Worm (Caenorhabditis elegans) whole organism, late embryonic: ENCODE data around the gene str-41.

Experiments
- C08G9.2 ChIP-seq: sonication (generic microtip); optimal IDR thresholded peaks from 2 replicates; lab custom pipeline; 2016; ENCODE audit warnings: mild to moderate bottlenecking, missing genetic modification characterization, moderate library complexity, missing compliant biosample characterization
- K09A11.1 ChIP-seq: sonication (generic microtip); optimal IDR thresholded peaks from 2 replicates; lab custom pipeline; 2017; ENCODE audit warnings: antibody characterized with exemption, mild to moderate bottlenecking, missing genetic modification characterization, missing compliant biosample characterization; ENCODE audit not compliant: insufficient read depth
- T23F11.4 ChIP-seq: fragments of 200-800 bp; sonication (Bioruptor generic); optimal IDR thresholded peaks from 2 replicates; lab custom pipeline; 2018; ENCODE audit warnings: mild to moderate bottlenecking, missing genetic modification characterization, missing compliant biosample characterization
- ceh-14 ChIP-seq: sonication (generic microtip); optimal IDR thresholded peaks from 2 replicates; lab custom pipeline; 2016; ENCODE audit warnings: missing genotype, missing genetic modification characterization, missing compliant biosample characterization
- ceh-2 ChIP-seq: sonication (generic microtip); optimal IDR thresholded peaks from 2 replicates; lab custom pipeline; 2016; ENCODE audit warnings: missing genotype, missing genetic modification characterization, missing compliant biosample characterization
- ceh-22 ChIP-seq: sonication (generic microtip); optimal IDR thresholded peaks from 2 replicates; lab custom pipeline; 2017; ENCODE audit warnings: missing biosample characterization, missing genetic modification characterization
- ceh-24 ChIP-seq: sonication (generic microtip); optimal IDR thresholded peaks from 2 replicates; lab custom pipeline; 2016; ENCODE audit warnings: mild to moderate bottlenecking, missing genetic modification characterization, missing compliant biosample characterization
- ceh-30 ChIP-seq: fragments of 150-350 bp; optimal IDR thresholded peaks from 2 replicates; lab custom pipeline; 2014; ENCODE audit warnings: missing biosample characterization, missing genetic modification characterization
- ceh-34 ChIP-seq: sonication (generic microtip); optimal IDR thresholded peaks from 2 replicates; lab custom pipeline; 2016; ENCODE audit warnings: mild to moderate bottlenecking, missing genetic modification characterization, missing compliant biosample characterization
- ceh-45 ChIP-seq: fragments of 200-800 bp; sonication (Bioruptor generic); IDR thresholded peaks from 2 replicates; pipeline ENCODE4 v1.3.6; 2022; ENCODE audit warnings: missing genetic modification reagents, missing genetic modification characterization, missing compliant biosample characterization
- ceh-6 ChIP-seq: fragments of 200-800 bp; sonication (Bioruptor generic); optimal IDR thresholded peaks from 2 replicates; lab custom pipeline; 2018; ENCODE audit warnings: mild to moderate bottlenecking, missing genetic modification characterization, missing compliant biosample characterization
- ceh-9 ChIP-seq: sonication (generic microtip); optimal IDR thresholded peaks from 2 replicates; lab custom pipeline; 2016; ENCODE audit warnings: mild to moderate bottlenecking, missing genetic modification characterization, inconsistent platforms, missing compliant biosample characterization
- fkh-6 ChIP-seq: sonication (generic microtip); optimal IDR thresholded peaks from 2 replicates; lab custom pipeline; 2016; ENCODE audit warnings: missing genetic modification characterization, missing compliant biosample characterization
- hlh-13 ChIP-seq: fragments of 200-800 bp; sonication (Bioruptor generic); optimal IDR thresholded peaks from 2 replicates; lab custom pipeline; 2018; ENCODE audit warnings: mild to moderate bottlenecking, missing genetic modification characterization, missing compliant biosample characterization
- hlh-15 ChIP-seq: sonication (generic microtip); optimal IDR thresholded peaks from 2 replicates; lab custom pipeline; 2016; ENCODE audit warnings: missing genetic modification characterization, missing compliant biosample characterization
- lim-6 ChIP-seq: sonication (generic microtip); optimal IDR thresholded peaks from 2 replicates; lab custom pipeline; 2016; ENCODE audit warnings: missing genetic modification characterization, missing compliant biosample characterization
- nfya-1 ChIP-seq: sonication (generic microtip); optimal IDR thresholded peaks from 2 replicates; lab custom pipeline; 2017; ENCODE audit warnings: missing genetic modification characterization, mild to moderate bottlenecking, missing compliant biosample characterization, antibody characterized with exemption, moderate library complexity
- nhr-11 ChIP-seq: fragments of 150-350 bp; optimal IDR thresholded peaks from 2 replicates; lab custom pipeline; 2014; ENCODE audit warnings: missing biosample characterization, missing genetic modification characterization
- nhr-232 ChIP-seq: sonication (generic microtip); optimal IDR thresholded peaks from 2 replicates; lab custom pipeline; 2016; ENCODE audit warnings: missing genetic modification characterization, missing compliant biosample characterization
- pat-9 ChIP-seq: fragments of 200-800 bp; sonication (Bioruptor generic); optimal IDR thresholded peaks from 2 replicates; lab custom pipeline; 2018; ENCODE audit warnings: mild to moderate bottlenecking, missing genetic modification characterization, moderate library complexity, missing compliant biosample characterization
- pax-1 ChIP-seq: fragments of 150-350 bp; optimal IDR thresholded peaks from 2 replicates; lab custom pipeline; 2014; ENCODE audit warnings: missing biosample characterization, missing genetic modification characterization
- pha-4 ChIP-seq: fragments of 150-350 bp; optimal IDR thresholded peaks from 2 replicates; lab custom pipeline; 2018; ENCODE audit warnings: missing biosample characterization, missing genetic modification reagents, missing genetic modification characterization
- pros-1 ChIP-seq: fragments of 150-350 bp; optimal IDR thresholded peaks from 2 replicates; lab custom pipeline; 2014; ENCODE audit warnings: missing biosample characterization, missing genetic modification reagents, missing genetic modification characterization
- ref-2 ChIP-seq: sonication (generic microtip); optimal IDR thresholded peaks from 2 replicates; lab custom pipeline; 2016; ENCODE audit warnings: missing genetic modification characterization, missing compliant biosample characterization
- sdc-2 ChIP-seq: sonication (generic microtip); optimal IDR thresholded peaks from 2 replicates; lab custom pipeline; 2016; ENCODE audit warnings: missing genotype, missing genetic modification characterization, missing compliant biosample characterization
- sox-2 ChIP-seq: fragments of 200-800 bp; sonication (Bioruptor generic); IDR thresholded peaks from 2 replicates; pipeline ENCODE4 v1.3.6; 2022; ENCODE audit warnings: missing genetic modification reagents, missing genetic modification characterization, missing compliant biosample characterization
- sox-4 ChIP-seq: sonication (generic microtip); optimal IDR thresholded peaks from 2 replicates; lab custom pipeline; 2017; ENCODE audit warnings: mild to moderate bottlenecking, missing genetic modification characterization, inconsistent platforms, missing compliant biosample characterization
- syd-9 ChIP-seq: sonication (generic microtip); optimal IDR thresholded peaks from 2 replicates; lab custom pipeline; 2016; ENCODE audit warnings: mild to moderate bottlenecking, missing genetic modification characterization, moderate library complexity, missing compliant biosample characterization
- tbx-2 ChIP-seq: sonication (generic microtip); optimal IDR thresholded peaks from 2 replicates; lab custom pipeline; 2016; ENCODE audit warnings: missing genetic modification characterization, missing compliant biosample characterization
- ttx-3 ChIP-seq: sonication (generic microtip); optimal IDR thresholded peaks from 2 replicates; lab custom pipeline; 2016; ENCODE audit warnings: missing genetic modification reagents, missing genetic modification characterization, missing compliant biosample characterization
- unc-3 ChIP-seq, 2 experiments: fragments of 200-800 bp in 1 of 2; sonication (Bioruptor generic) in 1 of 2; sonication (generic microtip) in 1 of 2; conservative IDR thresholded peaks in 1 of 2; optimal IDR thresholded peaks in 1 of 2; 2 replicates each; pipeline versions ENCODE4 v1.3.6 to Lab custom; 2016 to 2022; ENCODE audit warnings: missing compliant biosample characterization in 2 of 2, missing genetic modification characterization in 2 of 2, missing genetic modification reagents in 1 of 2
- unc-42 ChIP-seq: sonication (generic microtip); optimal IDR thresholded peaks from 2 replicates; lab custom pipeline; 2016; ENCODE audit warnings: missing genotype, missing genetic modification characterization, missing compliant biosample characterization
- unc-86 ChIP-seq: sonication (generic microtip); optimal IDR thresholded peaks from 2 replicates; lab custom pipeline; 2016; ENCODE audit warnings: missing genetic modification characterization, missing compliant biosample characterization
- zip-5 ChIP-seq: sonication (generic microtip); optimal IDR thresholded peaks from 2 replicates; lab custom pipeline; 2016; ENCODE audit warnings: missing genetic modification characterization, missing compliant biosample characterization

The str-41 gene

DNA sequence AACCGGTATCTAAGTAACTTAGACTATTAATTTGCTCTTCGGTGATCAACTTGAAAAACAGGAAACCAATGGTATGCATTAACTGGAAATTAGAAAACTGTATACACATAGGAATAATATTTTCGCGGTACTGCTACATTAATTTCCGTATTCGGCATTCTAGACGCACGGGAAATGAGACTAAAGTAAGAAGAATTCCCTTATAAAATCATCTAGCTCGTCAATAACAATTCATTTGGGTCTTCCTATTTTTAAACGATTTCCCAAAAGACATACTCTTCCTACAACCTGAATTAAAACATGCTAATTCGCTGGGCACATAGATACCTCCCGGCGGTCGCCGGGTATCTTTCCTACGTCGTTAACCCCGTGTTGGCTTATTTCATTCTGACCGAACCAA is 9.4 kb upstream of the str-41 start, which contains the start of gene srj-13:
Gene srj-13, plus strand, starts transcription at position 301 of the 400 bp plus-strand sequence.
- TF ChIP-seq ceh-34 (tag; lab: Kevin White, UChicago) (no peak), syd-9 (tag; lab: Kevin White, UChicago) (no peak), ceh-30 (no peak), unc-86 (tag; lab: Kevin White, UChicago) (no peak), ttx-3 (no peak), pros-1 (tag; lab: Kevin White, UChicago) (no peak), ceh-45 (GFP tag; lab: Robert Waterston, UW) (no peak), T23F11.4 (no peak), ceh-2 (tag; lab: Kevin White, UChicago) (no peak), tbx-2 (no peak), ceh-24 (tag; lab: Kevin White, UChicago) (no peak), unc-3 (GFP tag; conservative IDR thresholded peaks at IDR 0.05; lab: Robert Waterston, UW) (no peak), unc-3 (tag; optimal IDR thresholded peaks at IDR 0.05; lab: Kevin White, UChicago) (no peak), ceh-9 (tag; lab: Kevin White, UChicago) (no peak), nfya-1 (tag; lab: Kevin White, UChicago) (no peak), pax-1 (tag; lab: Kevin White, UChicago) (no peak), ceh-14 (tag; lab: Kevin White, UChicago) (no peak), sox-4 (no peak), ref-2 (tag; lab: Kevin White, UChicago) (no peak), K09A11.1 (tag; lab: Kevin White, UChicago) (no peak)
- TF ChIP-seq, all 69 proteins: peak for 0

DNA sequence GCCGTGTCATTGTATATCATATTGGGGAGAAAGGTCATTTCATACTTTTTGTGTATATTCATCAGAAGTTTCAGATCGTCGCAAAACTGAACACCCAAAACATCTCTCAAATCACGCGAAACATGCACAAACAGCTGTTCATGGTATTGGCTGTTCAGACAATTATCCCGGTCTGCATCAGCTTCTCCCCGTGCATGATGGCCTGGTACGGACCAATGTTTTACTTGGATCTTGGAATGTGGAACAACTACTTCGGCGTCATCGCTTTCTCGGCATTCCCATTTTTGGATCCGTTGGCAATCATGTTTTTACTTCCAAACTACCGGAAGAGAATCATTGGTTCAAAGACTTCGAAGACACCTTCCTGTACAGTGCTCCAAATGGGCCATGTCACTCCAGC is 8.3 kb upstream of the str-41 start:
- TF ChIP-seq C08G9.2 (tag; lab: Kevin White, UChicago) (no peak), lim-6 (tag; lab: Kevin White, UChicago) (no peak), ceh-14 (tag; lab: Kevin White, UChicago) (no peak), K09A11.1 (tag; lab: Kevin White, UChicago) (no peak), syd-9 (tag; lab: Kevin White, UChicago) (no peak), ceh-34 (tag; lab: Kevin White, UChicago) (no peak), sox-2 (GFP tag; lab: Robert Waterston, UW) (no peak), ref-2 (tag; lab: Kevin White, UChicago) (no peak), ceh-6 (GFP tag; lab: Kevin White, UChicago) (no peak), pros-1 (tag; lab: Kevin White, UChicago) (no peak), ceh-45 (GFP tag; lab: Robert Waterston, UW) (no peak), hlh-15 (no peak), unc-3 (GFP tag; conservative IDR thresholded peaks at IDR 0.05; lab: Robert Waterston, UW) (no peak), unc-3 (tag; optimal IDR thresholded peaks at IDR 0.05; lab: Kevin White, UChicago) (no peak), nhr-11 (no peak)

DNA sequence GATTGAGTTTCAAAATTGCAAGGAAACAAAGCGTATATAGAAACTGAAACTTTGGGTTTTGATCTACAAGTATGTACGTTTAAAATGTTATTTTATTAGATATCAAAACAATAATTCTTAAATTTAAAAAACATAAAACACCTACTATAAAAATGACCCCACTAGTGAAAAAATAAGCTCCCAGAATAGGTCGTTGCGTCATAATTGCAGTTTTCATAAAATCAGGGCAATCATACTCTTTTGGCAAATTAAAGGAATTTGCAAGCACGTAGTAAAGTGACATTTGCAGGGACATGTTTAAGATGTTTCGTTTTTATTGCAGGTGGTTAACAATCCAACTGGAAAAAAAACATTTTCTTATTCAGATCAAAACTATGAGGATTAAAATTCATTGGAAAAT is 3.3 kb upstream of the str-41 start, which contains the start of gene srt-6:
Gene srt-6, minus strand, starts transcription at position 295 of the 400 bp plus-strand sequence.
- no peak for TF ChIP-seq ceh-22 (tag; lab: Kevin White, UChicago)
- TF ChIP-seq hlh-13 (GFP tag; lab: Kevin White, UChicago), result no peak
- TF ChIP-seq, all 69 proteins: peak for 0

DNA sequence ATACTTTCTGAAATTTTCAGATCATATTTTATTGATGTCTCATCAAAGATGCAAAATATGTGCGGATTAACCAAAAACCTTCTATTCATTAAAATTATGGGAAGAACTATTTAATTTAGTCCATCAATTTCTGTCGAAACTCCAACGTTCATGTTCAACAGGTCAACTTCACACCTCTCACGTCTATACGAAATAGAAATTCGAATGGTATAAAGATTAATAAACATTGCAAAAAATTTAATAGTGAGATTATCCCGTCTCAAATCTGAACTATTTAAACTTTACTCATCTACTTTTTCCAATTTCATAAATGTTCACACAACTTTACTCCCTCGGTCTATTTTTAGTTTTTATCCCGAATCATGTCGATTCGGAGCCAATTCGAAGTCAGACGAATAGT is 2.2 kb upstream of the str-41 start, which contains the start of gene R13D7.2:
Gene R13D7.2, plus strand, starts transcription at position 301 of the 400 bp plus-strand sequence.
- no peak for TF ChIP-seq fkh-6 (tag; lab: Kevin White, UChicago)
- no peak for TF ChIP-seq unc-42 (tag; lab: Kevin White, UChicago)
- TF ChIP-seq zip-5 (tag; lab: Kevin White, UChicago), result no peak
- no peak for TF ChIP-seq pha-4 (tag; lab: Kevin White, UChicago)
- no peak for TF ChIP-seq ceh-24 (tag; lab: Kevin White, UChicago)
- no peak for TF ChIP-seq sdc-2
- no peak for TF ChIP-seq ceh-9 (tag; lab: Kevin White, UChicago)
- TF ChIP-seq nhr-232 (tag; lab: Kevin White, UChicago), result no peak
- no peak for TF ChIP-seq ttx-3
- no peak for TF ChIP-seq sox-2 (GFP tag; lab: Robert Waterston, UW)
- TF ChIP-seq pat-9 (tag; lab: Kevin White, UChicago), result no peak
- no peak for TF ChIP-seq ceh-14 (tag; lab: Kevin White, UChicago)
- TF ChIP-seq K09A11.1 (tag; lab: Kevin White, UChicago), result no peak
